Fruit fly (Drosophila melanogaster): ENCODE results near the gene jub.

jub gene

DNA sequence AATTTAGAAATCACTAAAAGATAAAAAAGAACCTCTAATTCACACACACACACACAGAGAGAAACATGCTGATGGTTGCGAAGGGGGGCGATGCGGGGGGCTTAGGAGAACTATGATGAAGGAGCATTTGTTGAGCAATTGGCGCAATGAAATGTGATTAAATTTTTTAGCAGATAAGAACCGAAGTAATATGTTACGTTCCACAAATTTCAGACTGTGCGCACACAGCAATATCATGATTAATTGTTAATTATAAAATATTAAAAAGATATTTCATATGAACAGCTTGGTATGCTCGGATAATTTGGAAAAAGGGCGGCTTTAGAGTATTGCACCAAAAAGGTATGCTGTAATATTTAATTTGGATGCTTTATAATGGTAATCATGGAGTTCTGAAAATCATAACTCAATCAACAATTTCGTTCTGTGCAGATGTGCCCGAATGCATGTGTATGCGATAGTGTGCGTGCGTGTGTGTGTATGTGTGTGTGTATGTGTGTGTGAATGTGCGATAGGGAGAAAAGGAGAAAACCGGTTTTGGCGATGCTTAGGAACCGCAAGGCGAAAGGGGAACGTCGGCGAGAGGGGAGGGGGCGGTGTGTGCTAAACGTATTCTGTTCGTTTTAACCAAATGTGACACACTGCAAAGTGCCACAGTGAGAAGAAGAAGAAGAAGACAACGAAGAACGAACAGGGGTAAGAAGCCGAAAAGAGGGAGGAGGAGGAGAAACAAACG is 8.9 kb downstream of the jub start:
- peak; percentile 6 for TF ChIP-seq CG8159 (tag; optimal IDR thresholded peaks at IDR 0.05)
- peak; percentile 37 for TF ChIP-seq Pif1B (GFP tag; optimal IDR thresholded peaks at IDR 0.05)
- peak; percentile 11 for TF ChIP-seq EcR (GFP tag; optimal IDR thresholded peaks at IDR 0.05)
- peak; percentile 32 for TF ChIP-seq CG8301 (tag; optimal IDR thresholded peaks at IDR 0.05)
- no peak for TF ChIP-seq CG15710 (tag; optimal IDR thresholded peaks at IDR 0.05)
- TF ChIP-seq CG9948 (tag; optimal IDR thresholded peaks at IDR 0.05), result peak; percentile 7

- TF ChIP-seq rn (GFP tag; IDR thresholded peaks at IDR 0.05), result no peak
These were observed 9.6 kb downstream of the jub start for dm6 chrX:13820310-13821038.

dm6 chrX:13819682-13820081 is 10.4 kb downstream of the jub start:
- no peak for TF ChIP-seq gl (tag; optimal IDR thresholded peaks at IDR 0.05)
- no peak for TF ChIP-seq CG8301 (tag; optimal IDR thresholded peaks at IDR 0.05)
- TF ChIP-seq fd96Ca (GFP tag; IDR thresholded peaks at IDR 0.05), result no peak
- TF ChIP-seq D1 (tag; optimal IDR thresholded peaks at IDR 0.05), result no peak
- TF ChIP-seq CG17806 (tag; optimal IDR thresholded peaks at IDR 0.05), result no peak
- TF ChIP-seq Pif1B (GFP tag; optimal IDR thresholded peaks at IDR 0.05), result no peak
- no peak for TF ChIP-seq Ets98B (GFP tag; IDR thresholded peaks at IDR 0.05)
- no peak for TF ChIP-seq CG15710 (tag; optimal IDR thresholded peaks at IDR 0.05)
- no peak for TF ChIP-seq Pif1A (GFP tag; optimal IDR thresholded peaks at IDR 0.05)
- no peak for TF ChIP-seq CG9948 (tag; optimal IDR thresholded peaks at IDR 0.05)
- TF ChIP-seq CG4496 (GFP tag; IDR thresholded peaks at IDR 0.05), result no peak
- no peak for TF ChIP-seq CG12605 (GFP tag; IDR thresholded peaks at IDR 0.05)
- TF ChIP-seq rn (GFP tag; IDR thresholded peaks at IDR 0.05), result no peak
- no peak for TF ChIP-seq CG32121 (GFP tag; IDR thresholded peaks at IDR 0.05)

- no peak for TF ChIP-seq CG9948 (tag; optimal IDR thresholded peaks at IDR 0.05)
- no peak for TF ChIP-seq CG13204 (GFP tag; optimal IDR thresholded peaks at IDR 0.05)
- TF ChIP-seq CG32121 (GFP tag; IDR thresholded peaks at IDR 0.05), result no peak
- TF ChIP-seq rn (GFP tag; IDR thresholded peaks at IDR 0.05), result no peak
- no peak for TF ChIP-seq Pif1A (GFP tag; optimal IDR thresholded peaks at IDR 0.05)
- no peak for TF ChIP-seq fd96Ca (GFP tag; IDR thresholded peaks at IDR 0.05)
- TF ChIP-seq Snoo (tag; optimal IDR thresholded peaks at IDR 0.05), result no peak
- no peak for TF ChIP-seq D1 (tag; optimal IDR thresholded peaks at IDR 0.05)
- no peak for TF ChIP-seq Pif1B (GFP tag; optimal IDR thresholded peaks at IDR 0.05)
- no peak for TF ChIP-seq CG34367 (tag; optimal IDR thresholded peaks at IDR 0.05)
- no peak for TF ChIP-seq CG12605 (GFP tag; IDR thresholded peaks at IDR 0.05)
- TF ChIP-seq CG14655 (GFP tag; optimal IDR thresholded peaks at IDR 0.05), result peak; percentile 53
- no peak for TF ChIP-seq CG17806 (tag; optimal IDR thresholded peaks at IDR 0.05)
- no peak for TF ChIP-seq gl (tag; optimal IDR thresholded peaks at IDR 0.05)
- TF ChIP-seq CG4496 (GFP tag; IDR thresholded peaks at IDR 0.05), result no peak
- no peak for TF ChIP-seq EcR (GFP tag; optimal IDR thresholded peaks at IDR 0.05)
- 0 out of 2 replicates have a peak, but pooled peaks have one; percentile 16 for TF ChIP-seq Ets98B (GFP tag; IDR thresholded peaks at IDR 0.05)
- TF ChIP-seq CG8301 (tag; optimal IDR thresholded peaks at IDR 0.05), result peak; percentile 15
- no peak for TF ChIP-seq CG8159 (tag; optimal IDR thresholded peaks at IDR 0.05)
- TF ChIP-seq CG15710 (tag; optimal IDR thresholded peaks at IDR 0.05), result no peak
These were observed 11.3 kb downstream of the jub start for dm6 chrX:13818841-13819240.

DNA sequence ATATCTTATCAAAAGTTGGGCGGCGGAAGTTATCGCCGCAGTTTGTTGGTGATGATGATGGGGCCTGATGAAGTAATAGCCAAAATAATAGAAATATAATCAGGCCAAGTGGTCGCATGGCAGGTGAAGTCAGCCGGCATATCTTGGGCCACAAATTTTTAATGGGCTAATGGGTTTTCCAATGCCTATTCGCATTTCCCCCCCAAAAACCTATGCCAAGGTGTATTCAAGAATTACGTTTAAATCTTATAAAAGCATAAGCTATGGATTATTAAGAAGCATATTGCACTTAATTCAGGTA is 12.0 kb downstream of the jub start:
- TF ChIP-seq CG12605 (GFP tag; IDR thresholded peaks at IDR 0.05) (no peak), CG9948 (tag; optimal IDR thresholded peaks at IDR 0.05) (no peak), CG15710 (tag; optimal IDR thresholded peaks at IDR 0.05) (no peak), D1 (tag; optimal IDR thresholded peaks at IDR 0.05) (no peak), CG10348 (GFP tag; IDR thresholded peaks at IDR 0.05) (no peak), CG14655 (GFP tag; optimal IDR thresholded peaks at IDR 0.05) (no peak)

dm6 chrX:13817418-13818171 is 12.5 kb downstream of the jub start:
- TF ChIP-seq CG34367 (tag; optimal IDR thresholded peaks at IDR 0.05), result no peak
- TF ChIP-seq CG4496 (GFP tag; IDR thresholded peaks at IDR 0.05), result peak; percentile 40; the same call in 1 of the 3 replicates
- no peak for TF ChIP-seq CG9948 (tag; optimal IDR thresholded peaks at IDR 0.05)
- TF ChIP-seq EcR (GFP tag; optimal IDR thresholded peaks at IDR 0.05), result no peak
- TF ChIP-seq CG8301 (tag; optimal IDR thresholded peaks at IDR 0.05), result peak; percentile 20
- peak; percentile 56 for TF ChIP-seq CG32121 (GFP tag; IDR thresholded peaks at IDR 0.05)
- TF ChIP-seq CG12605 (GFP tag; IDR thresholded peaks at IDR 0.05), result peak; percentile 42; the same call in 1 of the 2 replicates
- no peak for TF ChIP-seq CG14655 (GFP tag; optimal IDR thresholded peaks at IDR 0.05)
- peak; percentile 56; the same call in 1 of the 2 replicates for TF ChIP-seq Ets98B (GFP tag; IDR thresholded peaks at IDR 0.05)
- peak; percentile 4 for TF ChIP-seq Pif1B (GFP tag; optimal IDR thresholded peaks at IDR 0.05)
